Worm (Caenorhabditis elegans) whole organism, L4 larva: ENCODE data around the gene fbxa-158.

ENCODE experiments used
- ceh-82 ChIP-seq: sonication (generic microtip); optimal IDR thresholded peaks from 2 replicates; lab custom pipeline; 2017; ENCODE audit warnings: missing biosample characterization, missing genetic modification characterization
- lin-15B ChIP-seq: fragments of 150-350 bp; sonication (generic microtip); optimal IDR thresholded peaks from 3 replicates; lab custom pipeline; 2014; ENCODE audit warnings: missing biosample characterization, missing genetic modification characterization
- lsy-2 ChIP-seq, 2 experiments: fragments of 150-350 bp in 1 of 2; sonication (generic microtip) in 1 of 2; optimal IDR thresholded peaks; 2 replicates each; lab custom pipeline; 2014 to 2017; ENCODE audit warnings: missing biosample characterization in 2 of 2, missing genetic modification characterization in 2 of 2
- snpc-4 ChIP-seq: fragments of 150-350 bp; optimal IDR thresholded peaks from 2 replicates; lab custom pipeline; 2014; ENCODE audit warnings: missing biosample characterization, missing genetic modification characterization

ce11 chrII:1584140-1584539, 36.9 kb downstream of the fbxa-158 start, which contains the start of gene clec-21:
- no peak for TF ChIP-seq snpc-4 (tag; lab: Kevin White, UChicago)
- no peak for TF ChIP-seq ceh-82 (tag; lab: Kevin White, UChicago)
- TF ChIP-seq lin-15B, result no peak
- TF ChIP-seq lsy-2 (tag; optimal IDR thresholded peaks at IDR 0.05; lab: Kevin White, UChicago), result no peak
